Worm (Caenorhabditis elegans) whole organism, L4 larva: Measurements from ENCODE around the gene efk-1.

ENCODE experiments used
- ceh-28 ChIP-seq: fragments of 150-350 bp; optimal IDR thresholded peaks from 2 replicates; lab custom pipeline; 2014; ENCODE audit warnings: missing biosample characterization, missing genetic modification reagents, missing genetic modification characterization
- dve-1 ChIP-seq: sonication (generic microtip); optimal IDR thresholded peaks from 2 replicates; lab custom pipeline; 2017; ENCODE audit warnings: antibody characterized with exemption, mild to moderate bottlenecking, missing genetic modification characterization, missing compliant biosample characterization; ENCODE audit not compliant: insufficient read depth
- lin-13 ChIP-seq: fragments of 150-350 bp; optimal IDR thresholded peaks from 2 replicates; lab custom pipeline; 2014; ENCODE audit warnings: missing biosample characterization, missing genetic modification reagents, missing genetic modification characterization
- nhr-77 ChIP-seq: fragments of 150-350 bp; optimal IDR thresholded peaks from 2 replicates; lab custom pipeline; 2014; ENCODE audit warnings: missing biosample characterization, missing genetic modification characterization
- pha-4 ChIP-seq, 2 experiments: fragments of 150-350 bp in 1 of 2; fragments of 200-800 bp in 1 of 2; sonication (Bioruptor generic) in 1 of 2; IDR thresholded peaks in 1 of 2; optimal IDR thresholded peaks in 1 of 2; 2 replicates each; pipeline versions ENCODE4 v1.3.6 to Lab custom; 2014 to 2022; ENCODE audit warnings: missing genetic modification characterization in 2 of 2, missing genetic modification reagents in 2 of 2, missing biosample characterization in 1 of 2, missing compliant biosample characterization in 1 of 2
- pqm-1 ChIP-seq: sonication (generic microtip); optimal IDR thresholded peaks from 2 replicates; lab custom pipeline; 2017; ENCODE audit warnings: missing biosample characterization, missing genetic modification characterization
- skn-1 ChIP-seq: fragments of 150-350 bp; optimal IDR thresholded peaks from 2 replicates; lab custom pipeline; 2014; ENCODE audit warnings: missing biosample characterization, missing genetic modification characterization
- unc-62 ChIP-seq, 3 experiments: fragments of 150-350 bp in 1 of 3; sonication (generic microtip); optimal IDR thresholded peaks in 2 of 3; peaks in 1 of 3; 1 replicate in 1 of 3; 2 replicates in 2 of 3; lab custom pipeline; 2014 to 2017; ENCODE audit warnings: missing biosample characterization in 3 of 3, missing genetic modification characterization in 3 of 3, missing genetic modification reagents in 3 of 3, missing genotype in 1 of 3
- zip-2 ChIP-seq: fragments of 150-350 bp; optimal IDR thresholded peaks from 2 replicates; lab custom pipeline; 2014; ENCODE audit warnings: missing biosample characterization, missing genetic modification characterization
- ztf-11 ChIP-seq: fragments of 150-350 bp; optimal IDR thresholded peaks from 2 replicates; lab custom pipeline; 2014; ENCODE audit warnings: missing biosample characterization, missing genetic modification characterization

DNA sequence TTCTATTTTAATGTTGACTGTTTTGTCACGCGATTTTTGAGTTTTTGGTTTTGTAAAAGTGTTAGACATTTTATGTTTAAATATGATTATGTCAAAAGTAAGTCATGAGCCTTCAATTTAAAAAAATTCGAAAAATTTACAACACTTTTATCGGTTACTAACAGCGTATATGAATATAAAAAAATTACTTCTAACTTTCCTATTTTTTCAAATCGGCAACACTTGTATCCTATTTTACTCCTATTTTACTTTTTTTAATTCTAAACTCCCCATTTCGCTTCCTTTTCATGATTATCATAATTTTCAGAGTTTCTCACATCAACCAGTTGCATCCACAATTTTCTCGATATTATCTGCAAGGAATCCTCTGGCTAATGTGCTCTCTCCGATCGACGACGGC is 50.0 kb downstream of the efk-1 start, which contains the start of gene kin-18:
- TF ChIP-seq nhr-77 (tag; lab: Kevin White, UChicago) (no peak), ceh-28 (no peak), lin-13 (GFP tag; lab: Kevin White, UChicago) (no peak), ztf-11 (tag; lab: Kevin White, UChicago) (no peak), pha-4 (GFP tag; IDR thresholded peaks at IDR 0.05; lab: Robert Waterston, UW) (no peak), pha-4 (tag; optimal IDR thresholded peaks at IDR 0.05; lab: Kevin White, UChicago) (no peak), unc-62 (GFP tag; optimal IDR thresholded peaks at IDR 0.05 in 1 of 2; lab: Kevin White, UChicago) (no peak), unc-62 (tag; optimal IDR thresholded peaks at IDR 0.05; lab: Kevin White, UChicago) (no peak), skn-1 (tag; lab: Kevin White, UChicago) (no peak), dve-1 (no peak), pqm-1 (no peak), zip-2 (tag; lab: Kevin White, UChicago) (no peak)
